Fruit fly (Drosophila melanogaster) whole organism, embryonic: Measurements from ENCODE around the gene Ctu2.

Experiments
- Atf-2 ChIP-seq: fragments of 200-800 bp; sonication (Bioruptor generic); optimal IDR thresholded peaks from 2 replicates; lab custom pipeline; 2016; ENCODE audit warnings: missing biosample characterization, missing genetic modification characterization
- Atf3 ChIP-seq: fragments of 200-800 bp; sonication (Bioruptor generic); optimal IDR thresholded peaks from 3 replicates; lab custom pipeline; 2016; ENCODE audit warnings: missing biosample characterization, missing genetic modification characterization
- BEAF-32 ChIP-seq: fragments of 200-800 bp; sonication (Bioruptor generic); optimal IDR thresholded peaks from 3 replicates; lab custom pipeline; 2017; ENCODE audit warnings: missing biosample characterization, missing genetic modification characterization, mild to moderate bottlenecking, moderate library complexity, missing genetic modification reagents
- CG10321 ChIP-seq: fragments of 200-800 bp; sonication (Bioruptor generic); IDR thresholded peaks from 2 replicates; pipeline ENCODE4 v1.3.6; 2022; ENCODE audit warnings: missing biosample characterization, missing genetic modification characterization
- CG10979 ChIP-seq: fragments of 200-800 bp; sonication (Bioruptor generic); optimal IDR thresholded peaks from 2 replicates; lab custom pipeline; 2018; ENCODE audit warnings: missing biosample characterization, mild to moderate bottlenecking, missing genetic modification characterization, moderate library complexity
- CG13296 ChIP-seq: fragments of 200-800 bp; sonication (Bioruptor generic); optimal IDR thresholded peaks from 3 replicates; lab custom pipeline; 2018; ENCODE audit warnings: missing biosample characterization, mild to moderate bottlenecking, missing genetic modification characterization
- CG13894 ChIP-seq: fragments of 200-800 bp; sonication (Bioruptor generic); optimal IDR thresholded peaks from 3 replicates; lab custom pipeline; 2018; ENCODE audit warnings: missing biosample characterization, mild to moderate bottlenecking, missing genetic modification characterization, moderate library complexity
- CG14965 ChIP-seq: fragments of 200-800 bp; sonication (Bioruptor generic); optimal IDR thresholded peaks from 2 replicates; lab custom pipeline; 2016; ENCODE audit warnings: missing biosample characterization, missing genetic modification characterization, borderline replicate concordance
- CG1602 ChIP-seq: fragments of 200-800 bp; sonication (Bioruptor generic); optimal IDR thresholded peaks from 3 replicates; lab custom pipeline; 2016; ENCODE audit warnings: missing biosample characterization, missing genetic modification characterization
- CG2120 ChIP-seq: fragments of 200-800 bp; sonication (Bioruptor generic); optimal IDR thresholded peaks from 3 replicates; lab custom pipeline; 2016; ENCODE audit warnings: missing biosample characterization, missing genetic modification characterization
- CG31365 ChIP-seq: fragments of 200-800 bp; sonication (Bioruptor generic); optimal IDR thresholded peaks from 2 replicates; lab custom pipeline; 2018; ENCODE audit warnings: missing biosample characterization, mild to moderate bottlenecking, missing genetic modification characterization
- CG31388 ChIP-seq: fragments of 200-800 bp; sonication (Bioruptor generic); optimal IDR thresholded peaks from 2 replicates; lab custom pipeline; 2016; ENCODE audit warnings: missing biosample characterization, missing genetic modification characterization
- CG33213 ChIP-seq: fragments of 200-800 bp; sonication (Bioruptor generic); optimal IDR thresholded peaks from 3 replicates; lab custom pipeline; 2016; ENCODE audit warnings: missing biosample characterization, missing genetic modification characterization
- CG4328 ChIP-seq: fragments of 200-800 bp; sonication (Bioruptor generic); optimal IDR thresholded peaks from 3 replicates; lab custom pipeline; 2017; ENCODE audit warnings: missing biosample characterization, missing genetic modification reagents, missing genetic modification characterization
- CG4404 ChIP-seq: fragments of 200-800 bp; sonication (Bioruptor generic); IDR thresholded peaks from 2 replicates; pipeline ENCODE4 v1.3.6; 2022; ENCODE audit warnings: missing biosample characterization, missing genetic modification characterization
- CG6813 ChIP-seq: fragments of 200-800 bp; sonication (Bioruptor generic); optimal IDR thresholded peaks from 2 replicates; lab custom pipeline; 2017; ENCODE audit warnings: missing biosample characterization, missing genetic modification characterization, mild to moderate bottlenecking, moderate library complexity, missing genetic modification reagents
- CG7963 ChIP-seq: fragments of 200-800 bp; sonication (Bioruptor generic); IDR thresholded peaks from 3 replicates; pipeline ENCODE4 v1.3.6; 2022; ENCODE audit warnings: missing biosample characterization, missing genetic modification characterization; ENCODE audit not compliant: partially characterized antibody
- CG7987 ChIP-seq: fragments of 200-800 bp; sonication (Bioruptor generic); optimal IDR thresholded peaks from 2 replicates; lab custom pipeline; 2018; ENCODE audit warnings: missing biosample characterization, mild to moderate bottlenecking, missing genetic modification characterization, moderate library complexity
- CG8359 ChIP-seq: fragments of 200-800 bp; sonication (Bioruptor generic); optimal IDR thresholded peaks from 2 replicates; lab custom pipeline; 2017; ENCODE audit warnings: missing biosample characterization, mild to moderate bottlenecking, missing genetic modification characterization, borderline replicate concordance
- CG8944 ChIP-seq: fragments of 200-800 bp; sonication (Bioruptor generic); optimal IDR thresholded peaks from 3 replicates; lab custom pipeline; 2016; ENCODE audit warnings: missing biosample characterization, missing genetic modification characterization
- CG9727 ChIP-seq: fragments of 200-800 bp; sonication (Bioruptor generic); optimal IDR thresholded peaks from 3 replicates; lab custom pipeline; 2017; ENCODE audit warnings: missing biosample characterization, mild to moderate bottlenecking, missing genetic modification characterization
- CG9797 ChIP-seq: fragments of 200-800 bp; sonication (Bioruptor generic); optimal IDR thresholded peaks from 3 replicates; lab custom pipeline; 2018; ENCODE audit warnings: missing biosample characterization, mild to moderate bottlenecking, missing genetic modification characterization
- CHES-1-like ChIP-seq: fragments of 200-800 bp; sonication (Bioruptor generic); optimal IDR thresholded peaks from 2 replicates; lab custom pipeline; 2016; ENCODE audit warnings: missing biosample characterization, missing genetic modification characterization
- Dbx ChIP-seq: fragments of 200-800 bp; sonication (Bioruptor generic); IDR thresholded peaks from 3 replicates; pipeline ENCODE4 v1.3.6; 2022; ENCODE audit warnings: missing biosample characterization, missing genetic modification characterization
- Deaf1 ChIP-seq: fragments of 200-800 bp; optimal IDR thresholded peaks from 3 replicates; lab custom pipeline; 2019; ENCODE audit warnings: missing biosample characterization, mild to moderate bottlenecking, missing genetic modification characterization, moderate library complexity
- Dip2 ChIP-seq: fragments of 200-800 bp; sonication (Bioruptor generic); IDR thresholded peaks from 2 replicates; pipeline ENCODE4 v1.3.6; 2022; ENCODE audit warnings: missing biosample characterization, missing genetic modification characterization
- Dp ChIP-seq: fragments of 200-800 bp; sonication (Bioruptor generic); optimal IDR thresholded peaks from 2 replicates; lab custom pipeline; 2018; ENCODE audit warnings: missing biosample characterization, mild to moderate bottlenecking, missing genetic modification characterization, moderate library complexity
- Hmr ChIP-seq: fragments of 200-800 bp; sonication (Bioruptor generic); optimal IDR thresholded peaks from 3 replicates; lab custom pipeline; 2017; ENCODE audit warnings: mild to moderate bottlenecking, missing biosample characterization, missing genetic modification reagents, missing genetic modification characterization
- Hr3 ChIP-seq: fragments of 200-800 bp; sonication (Bioruptor generic); optimal IDR thresholded peaks from 3 replicates; lab custom pipeline; 2016; ENCODE audit warnings: missing biosample characterization, missing genetic modification characterization
- Jarid2 ChIP-seq: fragments of 200-800 bp; sonication (Bioruptor generic); optimal IDR thresholded peaks from 3 replicates; lab custom pipeline; 2017; ENCODE audit warnings: mild to moderate bottlenecking, missing biosample characterization, missing genetic modification reagents, missing genetic modification characterization
- Nf-YC ChIP-seq: fragments of 200-800 bp; optimal IDR thresholded peaks from 3 replicates; lab custom pipeline; 2019; ENCODE audit warnings: missing biosample characterization, mild to moderate bottlenecking, missing genetic modification characterization, moderate library complexity
- Pdp1 ChIP-seq, 2 experiments: fragments of 200-800 bp; sonication (Bioruptor generic); optimal IDR thresholded peaks; 3 replicates each; lab custom pipeline; 2016; ENCODE audit warnings: missing biosample characterization in 2 of 2, missing genetic modification characterization in 2 of 2, mild to moderate bottlenecking in 1 of 2, moderate library complexity in 1 of 2
- Rfx ChIP-seq: fragments of 200-800 bp; sonication (Bioruptor generic); IDR thresholded peaks from 2 replicates; pipeline ENCODE4 v1.3.6; 2022; ENCODE audit warnings: missing biosample characterization, missing genetic modification characterization
- YL-1 ChIP-seq: fragments of 200-800 bp; sonication (Bioruptor generic); optimal IDR thresholded peaks from 3 replicates; lab custom pipeline; 2017; ENCODE audit warnings: missing biosample characterization, mild to moderate bottlenecking, missing genetic modification characterization
- ab ChIP-seq: fragments of 200-800 bp; sonication (Bioruptor generic); optimal IDR thresholded peaks from 2 replicates; lab custom pipeline; 2016; ENCODE audit warnings: missing biosample characterization, missing genetic modification characterization
- az2 ChIP-seq: fragments of 200-800 bp; sonication (Bioruptor generic); optimal IDR thresholded peaks from 3 replicates; lab custom pipeline; 2016; ENCODE audit warnings: missing biosample characterization, missing genetic modification characterization
- cato ChIP-seq: fragments of 200-800 bp; sonication (Bioruptor generic); optimal IDR thresholded peaks from 2 replicates; lab custom pipeline; 2016; ENCODE audit warnings: missing biosample characterization, missing genetic modification characterization, borderline replicate concordance
- danr ChIP-seq: fragments of 200-800 bp; sonication (Bioruptor generic); IDR thresholded peaks from 2 replicates; pipeline ENCODE4 v1.3.6; 2022; ENCODE audit warnings: missing biosample characterization, missing genetic modification characterization
- dmrt11E ChIP-seq: fragments of 200-800 bp; sonication (Bioruptor generic); optimal IDR thresholded peaks from 3 replicates; lab custom pipeline; 2018; ENCODE audit warnings: missing biosample characterization, mild to moderate bottlenecking, missing genetic modification characterization, moderate library complexity
- eve ChIP-seq, 2 experiments: fragments of >200 bp; optimal IDR thresholded peaks; 2 replicates each; lab custom pipeline; 2017; ENCODE audit warnings: missing biosample characterization in 2 of 2, missing genetic modification characterization in 2 of 2
- fru ChIP-seq: fragments of >200 bp; optimal IDR thresholded peaks from 2 replicates; lab custom pipeline; 2017
- gfzf ChIP-seq: fragments of 200-800 bp; sonication (Bioruptor generic); optimal IDR thresholded peaks from 2 replicates; lab custom pipeline; 2016; ENCODE audit warnings: missing biosample characterization, mild to moderate bottlenecking, missing genetic modification characterization, moderate library complexity
- gsb ChIP-seq: fragments of 200-800 bp; sonication (Bioruptor generic); IDR thresholded peaks from 2 replicates; pipeline ENCODE4 v1.3.6; 2022; ENCODE audit warnings: missing biosample characterization, missing genetic modification characterization
- hkb ChIP-seq, 2 experiments: fragments of 200-800 bp in 1 of 2; fragments of >200 bp in 1 of 2; sonication (Bioruptor generic) in 1 of 2; IDR thresholded peaks in 1 of 2; optimal IDR thresholded peaks in 1 of 2; 2 replicates each; pipeline versions ENCODE4 v1.3.6 to Lab custom; 2017 to 2022; ENCODE audit warnings: missing biosample characterization in 1 of 2, missing genetic modification characterization in 1 of 2
- nmo ChIP-seq: fragments of 200-800 bp; sonication (Bioruptor generic); optimal IDR thresholded peaks from 2 replicates; lab custom pipeline; 2018; ENCODE audit warnings: missing biosample characterization, mild to moderate bottlenecking, missing genetic modification characterization, moderate library complexity
- onecut ChIP-seq: fragments of 200-800 bp; sonication (Bioruptor generic); IDR thresholded peaks from 2 replicates; pipeline ENCODE4 v1.3.6; 2022; ENCODE audit warnings: missing biosample characterization, missing genetic modification characterization
- pan ChIP-seq, 4 experiments: fragments of >200 bp in 3 of 4; fragments of 200-800 bp in 1 of 4; sonication (Bioruptor generic) in 1 of 4; optimal IDR thresholded peaks in 3 of 4; IDR thresholded peaks in 1 of 4; 2 replicates each; pipeline versions ENCODE4 v1.3.6 to Lab custom; 2017 to 2022; ENCODE audit warnings: missing biosample characterization in 2 of 4, missing genetic modification characterization in 2 of 4, mixed read lengths in 1 of 4
- ro ChIP-seq: fragments of 200-800 bp; sonication (Bioruptor generic); IDR thresholded peaks from 2 replicates; pipeline ENCODE4 v1.3.6; 2022; ENCODE audit warnings: missing biosample characterization, missing genetic modification characterization
- run ChIP-seq: fragments of 200-800 bp; sonication (Bioruptor generic); optimal IDR thresholded peaks from 3 replicates; lab custom pipeline; 2018; ENCODE audit warnings: missing biosample characterization, mild to moderate bottlenecking, missing genetic modification characterization
- salm ChIP-seq: fragments of 200-800 bp; sonication (Bioruptor generic); optimal IDR thresholded peaks from 2 replicates; lab custom pipeline; 2018; ENCODE audit warnings: missing biosample characterization, mild to moderate bottlenecking, missing genetic modification characterization
- usp ChIP-seq: fragments of >200 bp; optimal IDR thresholded peaks from 2 replicates; lab custom pipeline; 2017; ENCODE audit warnings: missing biosample characterization, missing genetic modification characterization

Ctu2 gene

DNA sequence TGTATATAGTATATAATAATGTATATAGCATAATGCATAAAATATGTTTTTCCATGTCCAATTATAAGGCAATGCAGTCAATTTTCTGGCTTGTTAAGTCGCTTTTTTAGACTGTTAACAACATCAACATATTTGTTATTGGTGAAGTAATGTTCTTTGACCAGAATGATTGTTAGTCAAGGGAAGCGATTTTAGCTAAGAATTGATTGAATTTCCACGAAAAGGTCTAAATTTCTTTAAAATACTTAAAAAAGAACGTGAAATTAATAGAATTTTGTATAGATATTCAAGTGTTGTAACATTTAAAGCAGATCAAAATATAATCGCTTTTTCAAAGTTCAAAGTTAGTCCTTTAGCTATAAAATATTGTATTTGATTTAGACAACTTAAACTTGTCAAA is 29.6 kb downstream of the Ctu2 start (continued):
- TF ChIP-seq ro (GFP tag; lab: Robert Waterston, UW), result no peak
- TF ChIP-seq gfzf, result no peak
- TF ChIP-seq Nf-YC (tag; lab: Kevin White, UChicago), result no peak
- TF ChIP-seq CG31365 (tag; lab: Kevin White, UChicago), result no peak
- TF ChIP-seq BEAF-32 (GFP tag; lab: Kevin White, UChicago), result no peak
- TF ChIP-seq CG7963 (GFP tag; lab: Robert Waterston, UW), result no peak
- TF ChIP-seq CHES-1-like, result no peak
- no peak for TF ChIP-seq cato (GFP tag; lab: Kevin White, UChicago)
- TF ChIP-seq Dbx (GFP tag; lab: Robert Waterston, UW), result no peak
- TF ChIP-seq CG7987 (GFP tag; lab: Kevin White, UChicago), result no peak
- TF ChIP-seq CG31388 (GFP tag; lab: Kevin White, UChicago), result no peak
- TF ChIP-seq run (tag; lab: Kevin White, UChicago), result no peak
- TF ChIP-seq Pdp1 (GFP tag; optimal IDR thresholded peaks at IDR 0.05; lab: Kevin White, UChicago), result no peak
- no peak for TF ChIP-seq Deaf1 (tag; lab: Kevin White, UChicago)
- no peak for TF ChIP-seq ab (GFP tag; lab: Kevin White, UChicago)
- TF ChIP-seq az2 (GFP tag; lab: Kevin White, UChicago), result peak; percentile 0
- TF ChIP-seq danr (GFP tag; lab: Robert Waterston, UW), result no peak
- TF ChIP-seq CG9727 (GFP tag; lab: Kevin White, UChicago), result peak; percentile 31
- no peak for TF ChIP-seq dmrt11E (tag; lab: Kevin White, UChicago)
- no peak for TF ChIP-seq Dip2 (GFP tag; lab: Robert Waterston, UW)
- no peak for TF ChIP-seq salm (tag; lab: Kevin White, UChicago)
- no peak for TF ChIP-seq CG14965 (GFP tag; lab: Kevin White, UChicago)
- no peak for TF ChIP-seq CG33213 (GFP tag; lab: Kevin White, UChicago)
- TF ChIP-seq hkb (optimal IDR thresholded peaks at IDR 0.05; lab: Kevin White, UChicago), result no peak
- TF ChIP-seq hkb (GFP tag; IDR thresholded peaks at IDR 0.05; lab: Robert Waterston, UW), result no peak
- no peak for TF ChIP-seq CG8944 (GFP tag; lab: Kevin White, UChicago)
- no peak for TF ChIP-seq Atf3 (GFP tag; lab: Kevin White, UChicago)
- no peak for TF ChIP-seq eve (GFP tag; optimal IDR thresholded peaks at IDR 0.05; lab: Kevin White, UChicago)
- TF ChIP-seq CG1602 (GFP tag; lab: Kevin White, UChicago), result no peak
- peak; percentile 33 for TF ChIP-seq CG10979 (tag; lab: Kevin White, UChicago)
- TF ChIP-seq CG8359 (GFP tag; lab: Kevin White, UChicago), result no peak
- no peak for TF ChIP-seq pan (optimal IDR thresholded peaks at IDR 0.05; lab: Kevin White, UChicago)
- no peak for TF ChIP-seq pan (GFP tag; optimal IDR thresholded peaks at IDR 0.05 in 1 of 2, IDR thresholded peaks at IDR 0.05 in 1 of 2)
- TF ChIP-seq CG2120 (GFP tag; lab: Kevin White, UChicago), result no peak
- no peak for TF ChIP-seq Dp (GFP tag; lab: Kevin White, UChicago)
- TF ChIP-seq CG6813 (GFP tag; lab: Kevin White, UChicago), result no peak
- TF ChIP-seq CG13894 (tag; lab: Kevin White, UChicago), result no peak
- TF ChIP-seq CG9797, result no peak
- TF ChIP-seq CG4404 (GFP tag; lab: Robert Waterston, UW), result no peak
- TF ChIP-seq usp (GFP tag; lab: Kevin White, UChicago), result no peak
- TF ChIP-seq Hr3, result peak; percentile 6
- TF ChIP-seq onecut (GFP tag; lab: Robert Waterston, UW), result no peak
- no peak for TF ChIP-seq Rfx (GFP tag; lab: Robert Waterston, UW)
- TF ChIP-seq CG10321 (GFP tag; lab: Robert Waterston, UW), result no peak
- TF ChIP-seq gsb (GFP tag; lab: Robert Waterston, UW), result no peak
- TF ChIP-seq CG13296, result no peak
- TF ChIP-seq nmo (GFP tag; lab: Kevin White, UChicago), result peak; percentile 32
- TF ChIP-seq fru, result no peak
- TF ChIP-seq Jarid2 (GFP tag; lab: Kevin White, UChicago), result no peak
- no peak for TF ChIP-seq Atf-2
- TF ChIP-seq CG4328, result no peak
- no peak for TF ChIP-seq Hmr (GFP tag; lab: Kevin White, UChicago)
- no peak for TF ChIP-seq YL-1 (GFP tag; lab: Kevin White, UChicago)
